Worm (Caenorhabditis elegans) whole organism, young adult: Measurements from ENCODE around the gene gst-23.

ENCODE experiments used
- ama-1 ChIP-seq, 3 experiments: fragments of 150-350 bp in 1 of 3; sonication (generic microtip) in 2 of 3; optimal IDR thresholded peaks; 2 replicates each; lab custom pipeline; 2014 to 2018; ENCODE audit warnings: missing biosample characterization in 2 of 3, missing genetic modification characterization in 2 of 3, missing genetic modification reagents in 2 of 3
- dpl-1 ChIP-seq: fragments of 150-350 bp; optimal IDR thresholded peaks from 2 replicates; lab custom pipeline; 2014; ENCODE audit warnings: missing biosample characterization, missing genetic modification reagents, missing genetic modification characterization
- hlh-26 ChIP-seq: fragments of 200-800 bp; sonication (Bioruptor generic); conservative IDR thresholded peaks from 2 replicates; pipeline ENCODE4 v1.3.6; 2022; ENCODE audit warnings: missing genetic modification reagents, missing genetic modification characterization, missing compliant biosample characterization
- lin-35 ChIP-seq, 3 experiments: fragments of 150-350 bp in 2 of 3; sonication (generic microtip) in 1 of 3; optimal IDR thresholded peaks; 2 replicates each; lab custom pipeline; 2014 to 2018; ENCODE audit warnings: missing biosample characterization in 3 of 3, missing genetic modification characterization in 3 of 3, missing genetic modification reagents in 3 of 3

ce11 chrV:3267950-3268349 lies 24.9 kb downstream of the gst-23 start, which contains the start of gene T28A11.18:
- TF ChIP-seq ama-1 (optimal IDR thresholded peaks at IDR 0.05; lab: Kevin White, UChicago) (no peak), ama-1 (GFP tag; optimal IDR thresholded peaks at IDR 0.05; lab: Kevin White, UChicago) (no peak), dpl-1 (no peak), lin-35 (GFP tag; optimal IDR thresholded peaks at IDR 0.05; lab: Kevin White, UChicago) (no peak), hlh-26 (GFP tag; lab: Robert Waterston, UW) (no peak)
